Worm (Caenorhabditis elegans) whole organism, L2 larva: Measurements from ENCODE around the gene T07F10.3.
A peak's percentile ranks its signal among the peaks of the same experiment; 100 is the strongest.

ENCODE experiments used
- alr-1 ChIP-seq: fragments of 150-350 bp; optimal IDR thresholded peaks from 2 replicates; lab custom pipeline; 2014; ENCODE audit warnings: missing biosample characterization, missing genetic modification characterization
- ama-1 ChIP-seq: fragments of 150-350 bp; optimal IDR thresholded peaks from 2 replicates; lab custom pipeline; 2018; ENCODE audit warnings: inconsistent platforms
- egl-27 ChIP-seq: sonication (generic microtip); optimal IDR thresholded peaks from 3 replicates; lab custom pipeline; 2017; ENCODE audit warnings: missing biosample characterization, missing genetic modification reagents, missing genetic modification characterization
- elt-1 ChIP-seq: fragments of 150-350 bp; optimal IDR thresholded peaks from 2 replicates; lab custom pipeline; 2014; ENCODE audit warnings: missing biosample characterization, missing genetic modification characterization
- elt-3 ChIP-seq: sonication (generic microtip); optimal IDR thresholded peaks from 2 replicates; lab custom pipeline; 2017; ENCODE audit warnings: missing biosample characterization, missing genetic modification characterization
- lsy-2 ChIP-seq, 2 experiments: fragments of 150-350 bp in 1 of 2; sonication (generic microtip) in 1 of 2; optimal IDR thresholded peaks; 2 replicates each; lab custom pipeline; 2014 to 2017; ENCODE audit warnings: missing biosample characterization in 2 of 2, missing genetic modification characterization in 2 of 2
- nhr-11 ChIP-seq: fragments of 150-350 bp; optimal IDR thresholded peaks from 2 replicates; lab custom pipeline; 2014; ENCODE audit warnings: missing biosample characterization, missing genetic modification characterization
- nhr-129 ChIP-seq: fragments of 150-350 bp; optimal IDR thresholded peaks from 2 replicates; lab custom pipeline; 2014; ENCODE audit warnings: missing biosample characterization, missing genetic modification characterization
- nhr-23 ChIP-seq: fragments of 150-350 bp; optimal IDR thresholded peaks from 2 replicates; lab custom pipeline; 2014; ENCODE audit warnings: missing biosample characterization, missing genetic modification reagents, missing genetic modification characterization
- nhr-237 ChIP-seq: fragments of 150-350 bp; optimal IDR thresholded peaks from 2 replicates; lab custom pipeline; 2014; ENCODE audit warnings: missing biosample characterization, missing genetic modification characterization
- nhr-25 ChIP-seq: fragments of 150-350 bp; sonication (generic microtip); optimal IDR thresholded peaks from 3 replicates; lab custom pipeline; 2014; ENCODE audit warnings: missing biosample characterization, missing genetic modification characterization
- peb-1 ChIP-seq: fragments of 150-350 bp; optimal IDR thresholded peaks from 2 replicates; lab custom pipeline; 2014; ENCODE audit warnings: missing biosample characterization, missing genetic modification characterization
- sem-4 ChIP-seq: fragments of 150-350 bp; optimal IDR thresholded peaks from 2 replicates; lab custom pipeline; 2014; ENCODE audit warnings: missing biosample characterization, missing genetic modification reagents, missing genetic modification characterization
- sma-3 ChIP-seq: sonication (generic microtip); optimal IDR thresholded peaks from 2 replicates; lab custom pipeline; 2016; ENCODE audit warnings: missing genetic modification reagents, missing genetic modification characterization, missing compliant biosample characterization
- sma-9 ChIP-seq, 2 experiments: fragments of 150-350 bp in 1 of 2; sonication (generic microtip) in 1 of 2; optimal IDR thresholded peaks; 2 replicates each; lab custom pipeline; 2014 to 2016; ENCODE audit warnings: missing genetic modification characterization in 2 of 2, mild to moderate bottlenecking in 1 of 2, missing biosample characterization in 1 of 2, missing compliant biosample characterization in 1 of 2, missing genetic modification reagents in 1 of 2, moderate library complexity in 1 of 2
- snpc-4 ChIP-seq: fragments of 150-350 bp; optimal IDR thresholded peaks from 2 replicates; lab custom pipeline; 2014; ENCODE audit warnings: missing biosample characterization, missing genetic modification characterization
- unc-55 ChIP-seq: fragments of 150-350 bp; sonication (generic microtip); optimal IDR thresholded peaks from 3 replicates; lab custom pipeline; 2014; ENCODE audit warnings: missing biosample characterization, missing genetic modification reagents, missing genetic modification characterization
- zag-1 ChIP-seq: fragments of 150-350 bp; optimal IDR thresholded peaks from 2 replicates; lab custom pipeline; 2014; ENCODE audit warnings: missing biosample characterization, missing genetic modification characterization

The T07F10.3 gene

DNA sequence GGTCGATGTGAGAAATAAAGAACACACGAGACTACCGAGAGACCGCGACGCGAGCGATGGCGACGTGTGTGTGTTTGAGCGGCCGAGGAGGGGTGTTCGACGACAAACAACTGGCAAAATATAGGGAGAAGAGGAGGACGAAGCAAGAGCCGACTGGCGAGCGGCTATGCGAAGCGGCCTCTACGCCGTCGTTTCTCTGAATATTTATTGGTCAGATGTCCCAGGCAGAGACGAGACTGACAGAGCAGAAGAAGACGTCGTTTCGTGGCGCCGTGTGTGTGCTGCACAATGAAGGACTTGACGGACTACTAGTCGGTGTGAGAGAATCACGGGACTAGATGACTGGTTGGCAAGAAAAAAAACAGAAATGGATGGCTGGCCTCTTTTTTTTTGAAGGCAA lies 50.7 kb downstream of the T07F10.3 start (continued):
- TF ChIP-seq sem-4 (tag; lab: Kevin White, UChicago) (no peak), nhr-11 (tag; lab: Kevin White, UChicago) (no peak), lsy-2 (tag; optimal IDR thresholded peaks at IDR 0.05; lab: Kevin White, UChicago) (peak in 1 of 2 experiments; percentile 45), alr-1 (tag; lab: Kevin White, UChicago) (no peak), elt-1 (tag; lab: Kevin White, UChicago) (no peak), ama-1 (lab: Kevin White, UChicago) (no peak), nhr-25 (tag; lab: Kevin White, UChicago) (no peak)
- TF ChIP-seq, all 48 proteins: peak for 10

DNA sequence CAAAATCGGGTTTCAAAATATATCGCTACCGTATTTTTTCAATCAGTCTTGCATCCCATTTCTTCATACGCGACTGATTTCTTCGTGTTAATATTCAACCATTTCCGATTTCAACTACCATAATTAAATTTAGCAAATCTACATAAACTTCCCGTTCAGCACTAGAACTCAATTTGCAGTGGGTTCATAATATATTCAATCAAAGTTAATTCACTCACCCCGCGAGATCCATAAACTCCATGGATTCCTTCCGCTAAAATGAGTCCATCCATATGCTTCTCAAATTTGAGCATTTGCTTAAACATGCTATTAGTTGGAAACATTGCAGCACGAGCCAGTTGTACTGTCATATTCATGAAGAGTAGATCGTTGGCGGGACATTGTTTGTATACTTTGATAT lies 51.4 kb downstream of the T07F10.3 start:
- no peak for TF ChIP-seq elt-3 (tag; lab: Kevin White, UChicago)
- no peak for TF ChIP-seq nhr-129 (tag; lab: Kevin White, UChicago)
- no peak for TF ChIP-seq egl-27
- no peak for TF ChIP-seq nhr-25 (tag; lab: Kevin White, UChicago)
- no peak for TF ChIP-seq peb-1 (tag; lab: Kevin White, UChicago)
- TF ChIP-seq nhr-237 (tag; lab: Kevin White, UChicago): no peak
- no peak for TF ChIP-seq zag-1 (tag; lab: Kevin White, UChicago)
- no peak for TF ChIP-seq sma-3 (GFP tag; lab: Kevin White, UChicago)
- TF ChIP-seq snpc-4 (tag; lab: Kevin White, UChicago): no peak
- TF ChIP-seq unc-55 (GFP tag; lab: Kevin White, UChicago): no peak
- TF ChIP-seq sma-9 (GFP tag; optimal IDR thresholded peaks at IDR 0.05; lab: Kevin White, UChicago): no peak
- TF ChIP-seq sma-9 (tag; optimal IDR thresholded peaks at IDR 0.05; lab: Kevin White, UChicago): no peak
- no peak for TF ChIP-seq nhr-23 (tag; lab: Kevin White, UChicago)
